Fruit fly (Drosophila melanogaster) whole organism: ENCODE data around the gene CG7362.

Experiments used
- CG8478 ChIP-seq: fragments of >200 bp; optimal IDR thresholded peaks from 2 replicates; lab custom pipeline; 2018; ENCODE audit warnings: inconsistent platforms
- Dll ChIP-seq: fragments of >200 bp; optimal IDR thresholded peaks from 2 replicates; lab custom pipeline; 2017

dm6 chr3R:14743418-14743817 is 10.8 kb downstream of the CG7362 start:
- TF ChIP-seq Dll (lab: Kevin White, UChicago) (no peak), CG8478 (no peak)
